Worm (Caenorhabditis elegans): ENCODE results near the gene F29G6.1.

The F29G6.1 gene

DNA sequence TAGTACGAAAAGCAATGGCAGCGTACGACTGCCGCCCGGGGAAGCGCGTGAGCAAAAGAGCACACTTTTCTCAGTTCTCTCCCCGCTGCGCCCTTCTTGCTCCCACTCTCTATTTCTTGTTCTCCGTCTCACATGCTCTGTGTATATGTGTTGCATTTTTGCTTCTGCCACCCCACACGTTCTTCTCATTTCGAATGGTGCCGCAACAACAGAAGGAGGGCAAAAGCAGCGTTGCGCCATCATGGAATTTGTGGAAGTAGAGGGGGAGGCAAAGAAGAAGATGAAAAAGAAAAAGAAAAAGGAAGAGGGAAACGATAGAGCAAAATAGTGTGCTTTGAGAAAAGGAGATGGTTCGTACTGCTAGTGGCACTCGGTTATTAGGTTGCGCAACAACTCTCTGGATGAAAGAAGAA, 34.7 kb upstream of the F29G6.1 start (continued):
- no peak for TF ChIP-seq aptf-3 (GFP tag; IDR thresholded peaks at IDR 0.05)
- TF ChIP-seq hrde-1 (tag; optimal IDR thresholded peaks at IDR 0.05; ENCODE audit: borderline replicate concordance): no peak
- no peak for TF ChIP-seq lir-1 (GFP tag; conservative IDR thresholded peaks at IDR 0.05)
- TF ChIP-seq K12H6.12 (tag; optimal IDR thresholded peaks at IDR 0.05): peak; percentile 84
- TF ChIP-seq lin-40 (tag; optimal IDR thresholded peaks at IDR 0.05): peak; percentile 28
- no peak for TF ChIP-seq ztf-22 (GFP tag; optimal IDR thresholded peaks at IDR 0.05)
- TF ChIP-seq Y53G8AR.9 (GFP tag; conservative IDR thresholded peaks at IDR 0.05): no peak
- TF ChIP-seq repo-1 (tag; optimal IDR thresholded peaks at IDR 0.05): no peak
- TF ChIP-seq tbp1 (GFP tag; optimal IDR thresholded peaks at IDR 0.05): no peak
- no peak for TF ChIP-seq B0261.1 (tag; optimal IDR thresholded peaks at IDR 0.05)
- TF ChIP-seq nhr-90 (tag; optimal IDR thresholded peaks at IDR 0.05): no peak
- no peak for TF ChIP-seq ccch-3 (GFP tag; optimal IDR thresholded peaks at IDR 0.05)
- TF ChIP-seq ztf-18 (tag; optimal IDR thresholded peaks at IDR 0.05): peak; percentile 9
- peak; percentile 77 for TF ChIP-seq nhr-80 (tag; optimal IDR thresholded peaks at IDR 0.05)
- no peak for TF ChIP-seq egrh-3 (GFP tag; IDR thresholded peaks at IDR 0.05)
- no peak for TF ChIP-seq hlh-12 (tag; optimal IDR thresholded peaks at IDR 0.05)
- TF ChIP-seq F22D6.2 (tag; optimal IDR thresholded peaks at IDR 0.05): no peak
- peak; percentile 12; the same call in 1 of the 2 replicates for TF ChIP-seq mcd-1 (GFP tag; IDR thresholded peaks at IDR 0.05)
- TF ChIP-seq K11D2.4 (GFP tag; IDR thresholded peaks at IDR 0.05): no peak
- no peak for TF ChIP-seq Y95B8A.8 (GFP tag; IDR thresholded peaks at IDR 0.05)
- peak; percentile 59 for TF ChIP-seq attf-5 (GFP tag; optimal IDR thresholded peaks at IDR 0.05)
- TF ChIP-seq Y56A3A.18 (GFP tag; IDR thresholded peaks at IDR 0.05): no peak
- no peak for TF ChIP-seq attf-6 (GFP tag; IDR thresholded peaks at IDR 0.05)
- no peak for TF ChIP-seq nfya-2 (GFP tag; IDR thresholded peaks at IDR 0.05)
- TF ChIP-seq unc-62 (GFP tag; optimal IDR thresholded peaks at IDR 0.05): no peak
- TF ChIP-seq ceh-91 (GFP tag; IDR thresholded peaks at IDR 0.05): no peak
- TF ChIP-seq rcor-1 (GFP tag; IDR thresholded peaks at IDR 0.05): no peak
- TF ChIP-seq ztf-28 (GFP tag; IDR thresholded peaks at IDR 0.05): no peak
- TF ChIP-seq B0019.2 (GFP tag; conservative IDR thresholded peaks at IDR 0.05): no peak
- no peak for TF ChIP-seq ceh-100 (GFP tag; IDR thresholded peaks at IDR 0.05)
- TF ChIP-seq chd-7 (tag; optimal IDR thresholded peaks at IDR 0.05): peak; percentile 60
- no peak for TF ChIP-seq F52B5.7 (tag; optimal IDR thresholded peaks at IDR 0.05)
- no peak for TF ChIP-seq lsl-1 (GFP tag; optimal IDR thresholded peaks at IDR 0.05)
- TF ChIP-seq T07F8.4 (tag; optimal IDR thresholded peaks at IDR 0.05): no peak
- no peak for TF ChIP-seq snpc-4 (GFP tag; optimal IDR thresholded peaks at IDR 0.05)
- TF ChIP-seq snpc-4 (tag; optimal IDR thresholded peaks at IDR 0.05): peak in 1 of 4 experiments; percentile 22
- TF ChIP-seq hlh-26 (GFP tag; conservative IDR thresholded peaks at IDR 0.05): no peak
- TF ChIP-seq ekl-4 (GFP tag; IDR thresholded peaks at IDR 0.05): no peak
- no peak for TF ChIP-seq ceh-79 (tag; optimal IDR thresholded peaks at IDR 0.05)
- TF ChIP-seq madf-10 (tag; optimal IDR thresholded peaks at IDR 0.05): peak; percentile 25
- TF ChIP-seq lin-35 (GFP tag; optimal IDR thresholded peaks at IDR 0.05): peak in 1 of 3 experiments; percentile 50
- no peak for TF ChIP-seq F23B12.7 (tag; optimal IDR thresholded peaks at IDR 0.05; ENCODE audit: insufficient read depth)
- no peak for TF ChIP-seq mxl-1 (tag; optimal IDR thresholded peaks at IDR 0.05)
- TF ChIP-seq Y53F4B.3 (GFP tag; IDR thresholded peaks at IDR 0.05): no peak
- no peak for TF ChIP-seq ama-1 (optimal IDR thresholded peaks at IDR 0.05)
- no peak for TF ChIP-seq ama-1 (GFP tag; optimal IDR thresholded peaks at IDR 0.05)
- TF ChIP-seq cebp-1 (GFP tag; IDR thresholded peaks at IDR 0.05): no peak
- peak; percentile 75 for TF ChIP-seq cebp-1 (tag; optimal IDR thresholded peaks at IDR 0.05)
- TF ChIP-seq ets-4 (GFP tag; optimal IDR thresholded peaks at IDR 0.05): no peak
- TF ChIP-seq F57C9.4 (tag; optimal IDR thresholded peaks at IDR 0.05): no peak
- TF ChIP-seq F49E8.2 (tag; optimal IDR thresholded peaks at IDR 0.05; ENCODE audit: insufficient read depth): no peak

Data from whole organism, young adult.